Worm (Caenorhabditis elegans) whole organism, L2 larva: ENCODE data around the gene srx-32.
"Not testable (repeated sequence)": the region's sequence is repeated elsewhere in the genome, so short reads cannot be mapped to it uniquely, and the experiment has no call there.

Experiments used
- aly-2 ChIP-seq: fragments of 150-350 bp; optimal IDR thresholded peaks from 2 replicates; lab custom pipeline; 2014; ENCODE audit warnings: missing biosample characterization, missing genetic modification characterization
- ama-1 ChIP-seq: fragments of 150-350 bp; optimal IDR thresholded peaks from 2 replicates; lab custom pipeline; 2018; ENCODE audit warnings: inconsistent platforms
- mdl-1 ChIP-seq, 2 experiments: fragments of 150-350 bp in 1 of 2; sonication (generic microtip) in 1 of 2; optimal IDR thresholded peaks; 2 replicates each; lab custom pipeline; 2017; ENCODE audit warnings: missing biosample characterization in 2 of 2, missing genetic modification characterization in 2 of 2
- nhr-129 ChIP-seq: fragments of 150-350 bp; optimal IDR thresholded peaks from 2 replicates; lab custom pipeline; 2014; ENCODE audit warnings: missing biosample characterization, missing genetic modification characterization
- snpc-4 ChIP-seq: fragments of 150-350 bp; optimal IDR thresholded peaks from 2 replicates; lab custom pipeline; 2014; ENCODE audit warnings: missing biosample characterization, missing genetic modification characterization
- unc-39 ChIP-seq: fragments of 150-350 bp; optimal IDR thresholded peaks from 2 replicates; lab custom pipeline; 2014; ENCODE audit warnings: missing biosample characterization, missing genetic modification characterization

DNA sequence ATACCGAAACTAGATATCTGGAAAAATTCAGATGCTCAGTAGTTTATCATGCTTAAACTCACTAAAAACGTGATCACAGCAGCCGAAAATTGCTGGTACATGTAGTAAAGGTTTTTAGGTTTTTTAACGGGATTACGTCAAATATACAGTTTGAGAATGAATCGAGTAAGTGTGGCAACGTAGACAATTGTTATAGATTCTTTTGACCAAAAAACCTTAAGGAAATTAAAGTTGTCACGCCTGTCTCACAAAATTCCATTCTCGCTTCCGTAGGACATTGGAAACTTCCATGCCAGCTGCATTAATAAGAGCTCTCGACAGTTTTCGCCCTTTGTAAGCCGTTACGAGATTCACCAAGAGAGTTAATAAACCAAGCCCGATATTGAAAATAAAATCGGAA lies 2.4 kb upstream of the srx-32 start, which contains the start of gene srx-31:
- not testable (repeated sequence) for TF ChIP-seq mdl-1 (tag; optimal IDR thresholded peaks at IDR 0.05; lab: Kevin White, UChicago); snpc-4 (tag; lab: Kevin White, UChicago); unc-39 (tag; lab: Kevin White, UChicago); nhr-129; aly-2 (tag; lab: Kevin White, UChicago); ama-1 (lab: Kevin White, UChicago)
